Worm (Caenorhabditis elegans) whole organism, L4/young adult: ENCODE results near the gene srlf-4.

Experiments used
- W03F9.2 ChIP-seq: fragments of 150-350 bp; optimal IDR thresholded peaks from 2 replicates; lab custom pipeline; 2014; ENCODE audit warnings: missing biosample characterization, missing genetic modification characterization
- dao-5 ChIP-seq: sonication (generic microtip); optimal IDR thresholded peaks from 2 replicates; lab custom pipeline; 2016; ENCODE audit warnings: missing genotype, missing genetic modification characterization, moderate library complexity, missing compliant biosample characterization
- him-1 ChIP-seq: sonication (generic microtip); optimal IDR thresholded peaks from 2 replicates; lab custom pipeline; 2016; ENCODE audit warnings: missing genotype, missing genetic modification reagents, missing genetic modification characterization, missing compliant biosample characterization

- no peak for TF ChIP-seq him-1
- no peak for TF ChIP-seq dao-5
- TF ChIP-seq W03F9.2 (tag; lab: Kevin White, UChicago): no peak
These were observed 43.1 kb upstream of the srlf-4 start for ce11 chrIV:12967303-12967702.
